Fruit fly (Drosophila melanogaster) whole organism, embryonic: ENCODE data around the gene CG2120.

Experiments used
- Atf6 ChIP-seq: fragments of 200-800 bp; sonication (Bioruptor generic); IDR thresholded peaks from 2 replicates; pipeline ENCODE4 v1.3.6; 2022; ENCODE audit warnings: missing biosample characterization, missing genetic modification characterization
- CG10267 ChIP-seq: fragments of 200-800 bp; sonication (Bioruptor generic); optimal IDR thresholded peaks from 2 replicates; lab custom pipeline; 2018; ENCODE audit warnings: missing biosample characterization, mild to moderate bottlenecking, missing genetic modification characterization, moderate library complexity
- CG13424 ChIP-seq: fragments of 200-800 bp; sonication (Bioruptor generic); optimal IDR thresholded peaks from 2 replicates; lab custom pipeline; 2019; ENCODE audit warnings: missing biosample characterization, mild to moderate bottlenecking, missing genetic modification characterization, moderate library complexity
- CG15514 ChIP-seq: fragments of 200-800 bp; sonication (Bioruptor generic); optimal IDR thresholded peaks from 3 replicates; lab custom pipeline; 2017; ENCODE audit warnings: missing biosample characterization, missing genetic modification characterization, mild to moderate bottlenecking, moderate library complexity, missing genetic modification reagents
- CG17568 ChIP-seq: fragments of 200-800 bp; sonication (Bioruptor generic); optimal IDR thresholded peaks from 2 replicates; lab custom pipeline; 2018; ENCODE audit warnings: missing biosample characterization, mild to moderate bottlenecking, missing genetic modification characterization, moderate library complexity
- CG18262 ChIP-seq: fragments of 200-800 bp; optimal IDR thresholded peaks from 3 replicates; lab custom pipeline; 2019; ENCODE audit warnings: missing biosample characterization, mild to moderate bottlenecking, missing genetic modification characterization, moderate library complexity
- CG2120 ChIP-seq: fragments of 200-800 bp; sonication (Bioruptor generic); optimal IDR thresholded peaks from 3 replicates; lab custom pipeline; 2016; ENCODE audit warnings: missing biosample characterization, missing genetic modification characterization
- CG34376 ChIP-seq: fragments of 200-800 bp; sonication (Bioruptor generic); optimal IDR thresholded peaks from 2 replicates; lab custom pipeline; 2018; ENCODE audit warnings: missing biosample characterization, mild to moderate bottlenecking, missing genetic modification characterization
- CG6791 ChIP-seq: fragments of 200-800 bp; sonication (Bioruptor generic); IDR thresholded peaks from 3 replicates; pipeline ENCODE4 v1.3.6; 2022; ENCODE audit warnings: missing biosample characterization, missing genetic modification characterization; ENCODE audit not compliant: partially characterized antibody
- CG6813 ChIP-seq: fragments of 200-800 bp; sonication (Bioruptor generic); optimal IDR thresholded peaks from 2 replicates; lab custom pipeline; 2017; ENCODE audit warnings: missing biosample characterization, missing genetic modification characterization, mild to moderate bottlenecking, moderate library complexity, missing genetic modification reagents
- CG7928 ChIP-seq: fragments of 200-800 bp; sonication (Bioruptor generic); optimal IDR thresholded peaks from 2 replicates; lab custom pipeline; 2017; ENCODE audit warnings: missing biosample characterization, mild to moderate bottlenecking, missing genetic modification characterization
- CG9797 ChIP-seq: fragments of 200-800 bp; sonication (Bioruptor generic); optimal IDR thresholded peaks from 3 replicates; lab custom pipeline; 2018; ENCODE audit warnings: missing biosample characterization, mild to moderate bottlenecking, missing genetic modification characterization
- D19B ChIP-seq: fragments of 200-800 bp; sonication (Bioruptor generic); optimal IDR thresholded peaks from 2 replicates; lab custom pipeline; 2017; ENCODE audit warnings: missing biosample characterization, mild to moderate bottlenecking, missing genetic modification characterization
- Dfd ChIP-seq, 2 experiments: fragments of >200 bp; optimal IDR thresholded peaks; 2 replicates each; lab custom pipeline; 2017; ENCODE audit warnings: missing biosample characterization in 2 of 2, missing genetic modification characterization in 2 of 2
- Doc3 ChIP-seq: fragments of 200-800 bp; sonication (Bioruptor generic); IDR thresholded peaks from 3 replicates; pipeline ENCODE4 v1.3.6; 2022; ENCODE audit warnings: missing biosample characterization, missing genetic modification characterization; ENCODE audit not compliant: partially characterized antibody
- Eip74EF ChIP-seq, 2 experiments: fragments of 200-800 bp in 1 of 2; fragments of >200 bp in 1 of 2; sonication (Bioruptor generic) in 1 of 2; optimal IDR thresholded peaks; 2 replicates each; lab custom pipeline; 2017 to 2019; ENCODE audit warnings: missing biosample characterization in 2 of 2, missing genetic modification characterization in 2 of 2, mild to moderate bottlenecking in 1 of 2, moderate library complexity in 1 of 2
- HHEX ChIP-seq: fragments of 200-800 bp; sonication (Bioruptor generic); optimal IDR thresholded peaks from 3 replicates; lab custom pipeline; 2017; ENCODE audit warnings: missing biosample characterization, mild to moderate bottlenecking, missing genetic modification characterization, missing genetic modification reagents
- HLH4C ChIP-seq: fragments of 200-800 bp; sonication (Bioruptor generic); IDR thresholded peaks from 3 replicates; pipeline ENCODE4 v1.3.6; 2022; ENCODE audit warnings: missing biosample characterization, missing genetic modification characterization; ENCODE audit not compliant: partially characterized antibody
- NFAT ChIP-seq: fragments of 200-800 bp; sonication (Bioruptor generic); IDR thresholded peaks from 2 replicates; pipeline ENCODE4 v1.3.6; 2022; ENCODE audit warnings: missing biosample characterization, missing genetic modification characterization
- Ptx1 ChIP-seq: fragments of 200-800 bp; sonication (Bioruptor generic); IDR thresholded peaks from 2 replicates; pipeline ENCODE4 v1.3.6; 2022; ENCODE audit warnings: missing biosample characterization, missing genetic modification characterization
- Rfx ChIP-seq: fragments of 200-800 bp; sonication (Bioruptor generic); IDR thresholded peaks from 2 replicates; pipeline ENCODE4 v1.3.6; 2022; ENCODE audit warnings: missing biosample characterization, missing genetic modification characterization
- Scr ChIP-seq: fragments of 200-800 bp; sonication (Bioruptor generic); IDR thresholded peaks from 2 replicates; pipeline ENCODE4 v1.3.6; 2022; ENCODE audit warnings: missing biosample characterization, missing genetic modification characterization; ENCODE audit not compliant: partially characterized antibody
- Sox102F ChIP-seq: fragments of 200-800 bp; sonication (Bioruptor generic); optimal IDR thresholded peaks from 2 replicates; lab custom pipeline; 2018; ENCODE audit warnings: missing biosample characterization, mild to moderate bottlenecking, missing genetic modification characterization, moderate library complexity
- Sry-β ChIP-seq: fragments of 200-800 bp; sonication (Bioruptor generic); optimal IDR thresholded peaks from 2 replicates; lab custom pipeline; 2018; ENCODE audit warnings: missing biosample characterization, mild to moderate bottlenecking, missing genetic modification characterization, moderate library complexity
- bab2 ChIP-seq: fragments of 200-800 bp; sonication (Bioruptor generic); optimal IDR thresholded peaks from 2 replicates; lab custom pipeline; 2016; ENCODE audit warnings: missing biosample characterization, missing genetic modification characterization
- bsh ChIP-seq, 2 experiments: fragments of 200-800 bp; sonication (Bioruptor generic); optimal IDR thresholded peaks; 2 replicates each; lab custom pipeline; 2017 to 2018; ENCODE audit warnings: mild to moderate bottlenecking in 2 of 2, missing biosample characterization in 2 of 2, missing genetic modification characterization in 2 of 2, moderate library complexity in 1 of 2
- cg ChIP-seq: fragments of 200-800 bp; sonication (Bioruptor generic); optimal IDR thresholded peaks from 3 replicates; lab custom pipeline; 2019; ENCODE audit warnings: missing biosample characterization, mild to moderate bottlenecking, missing genetic modification characterization, moderate library complexity
- cwo ChIP-seq: fragments of 200-800 bp; sonication (Bioruptor generic); optimal IDR thresholded peaks from 3 replicates; lab custom pipeline; 2017; ENCODE audit warnings: missing biosample characterization, missing genetic modification characterization, mild to moderate bottlenecking, moderate library complexity, missing genetic modification reagents
- danr ChIP-seq: fragments of 200-800 bp; sonication (Bioruptor generic); IDR thresholded peaks from 2 replicates; pipeline ENCODE4 v1.3.6; 2022; ENCODE audit warnings: missing biosample characterization, missing genetic modification characterization
- en ChIP-seq: fragments of 200-800 bp; sonication (Bioruptor generic); optimal IDR thresholded peaks from 2 replicates; lab custom pipeline; 2016; ENCODE audit warnings: missing biosample characterization, missing genetic modification characterization
- exex ChIP-seq: fragments of 200-800 bp; sonication (Bioruptor generic); optimal IDR thresholded peaks from 4 replicates; lab custom pipeline; 2018; ENCODE audit warnings: missing biosample characterization, mild to moderate bottlenecking, missing genetic modification characterization, moderate library complexity
- ftz-f1 ChIP-seq: fragments of 200-800 bp; sonication (Bioruptor generic); optimal IDR thresholded peaks from 2 replicates; lab custom pipeline; 2016; ENCODE audit warnings: missing biosample characterization, missing genetic modification characterization
- gsb ChIP-seq: fragments of 200-800 bp; sonication (Bioruptor generic); IDR thresholded peaks from 2 replicates; pipeline ENCODE4 v1.3.6; 2022; ENCODE audit warnings: missing biosample characterization, missing genetic modification characterization
- hkb ChIP-seq, 2 experiments: fragments of 200-800 bp in 1 of 2; fragments of >200 bp in 1 of 2; sonication (Bioruptor generic) in 1 of 2; IDR thresholded peaks in 1 of 2; optimal IDR thresholded peaks in 1 of 2; 2 replicates each; pipeline versions ENCODE4 v1.3.6 to Lab custom; 2017 to 2022; ENCODE audit warnings: missing biosample characterization in 1 of 2, missing genetic modification characterization in 1 of 2
- hth ChIP-seq: fragments of >200 bp; optimal IDR thresholded peaks from 2 replicates; lab custom pipeline; 2017; ENCODE audit warnings: inconsistent platforms
- lab ChIP-seq: fragments of 200-800 bp; sonication (Bioruptor generic); optimal IDR thresholded peaks from 3 replicates; lab custom pipeline; 2017; ENCODE audit warnings: missing biosample characterization, missing genetic modification characterization, mild to moderate bottlenecking, moderate library complexity, missing genetic modification reagents
- mam ChIP-seq: fragments of 200-800 bp; sonication (Bioruptor generic); optimal IDR thresholded peaks from 3 replicates; lab custom pipeline; 2016; ENCODE audit warnings: missing biosample characterization, missing genetic modification characterization
- mld ChIP-seq: fragments of 200-800 bp; sonication (Bioruptor generic); IDR thresholded peaks from 3 replicates; pipeline ENCODE4 v1.3.6; 2022; ENCODE audit warnings: missing biosample characterization, missing genetic modification characterization; ENCODE audit not compliant: partially characterized antibody
- nom ChIP-seq: fragments of 200-800 bp; sonication (Bioruptor generic); optimal IDR thresholded peaks from 2 replicates; lab custom pipeline; 2017; ENCODE audit warnings: missing biosample characterization, missing genetic modification characterization, mild to moderate bottlenecking, moderate library complexity, missing genetic modification reagents
- odd ChIP-seq: fragments of 200-800 bp; sonication (Bioruptor generic); optimal IDR thresholded peaks from 2 replicates; lab custom pipeline; 2017; ENCODE audit warnings: missing biosample characterization, mild to moderate bottlenecking, missing genetic modification characterization
- onecut ChIP-seq: fragments of 200-800 bp; sonication (Bioruptor generic); IDR thresholded peaks from 2 replicates; pipeline ENCODE4 v1.3.6; 2022; ENCODE audit warnings: missing biosample characterization, missing genetic modification characterization
- p53 ChIP-seq: fragments of 200-800 bp; sonication (Bioruptor generic); optimal IDR thresholded peaks from 2 replicates; lab custom pipeline; 2016; ENCODE audit warnings: missing biosample characterization, missing genetic modification characterization
- scrt ChIP-seq: fragments of 200-800 bp; sonication (Bioruptor generic); optimal IDR thresholded peaks from 2 replicates; lab custom pipeline; 2018; ENCODE audit warnings: missing biosample characterization, mild to moderate bottlenecking, missing genetic modification characterization, moderate library complexity
- sd ChIP-seq: fragments of 200-800 bp; sonication (Bioruptor generic); optimal IDR thresholded peaks from 3 replicates; lab custom pipeline; 2018; ENCODE audit warnings: missing biosample characterization, mild to moderate bottlenecking, missing genetic modification characterization, moderate library complexity
- stc ChIP-seq: fragments of 200-800 bp; sonication (Bioruptor generic); IDR thresholded peaks from 2 replicates; pipeline ENCODE4 v1.3.6; 2022; ENCODE audit warnings: missing biosample characterization, missing genetic modification characterization
- trem ChIP-seq: fragments of 200-800 bp; optimal IDR thresholded peaks from 3 replicates; lab custom pipeline; 2019; ENCODE audit warnings: missing biosample characterization, mild to moderate bottlenecking, missing genetic modification characterization, moderate library complexity
- vvl ChIP-seq: fragments of 200-800 bp; sonication (Bioruptor generic); IDR thresholded peaks from 2 replicates; pipeline ENCODE4 v1.3.6; 2022; ENCODE audit warnings: missing biosample characterization, missing genetic modification characterization
- wdn ChIP-seq: fragments of 200-800 bp; sonication (Bioruptor generic); IDR thresholded peaks from 2 replicates; pipeline ENCODE4 v1.3.6; 2022; ENCODE audit warnings: missing biosample characterization, missing genetic modification characterization

The CG2120 gene

dm6 chrX:8115717-8116311 is 19.8 kb upstream of the CG2120 start, which contains the start of gene Gclc (continued):
- TF ChIP-seq Rfx (peak; percentile 26; the same call in 1 of the 2 replicates), Sry-β (GFP tag; lab: Kevin White, UChicago) (no peak), HLH4C (peak; percentile 34; the same call in 1 of the 3 replicates), nom (GFP tag; lab: Kevin White, UChicago) (no peak), CG34376 (peak; percentile 41), hth (no peak), CG6813 (GFP tag; lab: Kevin White, UChicago) (peak; percentile 19), odd (peak; percentile 15), Doc3 (GFP tag; lab: Robert Waterston, UW) (0 out of 3 replicates have a peak, but pooled peaks have one; percentile 35), Ptx1 (no peak), ftz-f1 (GFP tag; lab: Kevin White, UChicago) (no peak), NFAT (GFP tag; lab: Robert Waterston, UW) (0 out of 2 replicates have a peak, but pooled peaks have one; percentile 23), mam (peak; percentile 9), en (no peak), trem (tag; lab: Kevin White, UChicago) (peak; percentile 31), CG7928 (GFP tag; lab: Kevin White, UChicago) (no peak), CG10267 (tag; lab: Kevin White, UChicago) (peak; percentile 36), CG15514 (GFP tag; lab: Kevin White, UChicago) (peak; percentile 39), CG18262 (tag; lab: Kevin White, UChicago) (no peak), Scr (GFP tag; lab: Robert Waterston, UW) (peak; percentile 39), Atf6 (GFP tag; lab: Robert Waterston, UW) (0 out of 2 replicates have a peak, but pooled peaks have one; percentile 8), CG9797 (peak; percentile 64), D19B (peak; percentile 3), CG13424 (tag; lab: Kevin White, UChicago) (no peak), scrt (GFP tag; lab: Kevin White, UChicago) (peak; percentile 47), lab (GFP tag; lab: Kevin White, UChicago) (peak; percentile 24), Sox102F (no peak), CG17568 (GFP tag; lab: Kevin White, UChicago) (peak; percentile 24), p53 (GFP tag; lab: Kevin White, UChicago) (no peak), exex (tag; lab: Kevin White, UChicago) (peak; percentile 28), bab2 (GFP tag; lab: Kevin White, UChicago) (no peak), mld (no peak), sd (peak; percentile 7), bsh (GFP tag; optimal IDR thresholded peaks at IDR 0.05; lab: Kevin White, UChicago) (no peak), hkb (optimal IDR thresholded peaks at IDR 0.05; lab: Kevin White, UChicago) (no peak), hkb (GFP tag; IDR thresholded peaks at IDR 0.05; lab: Robert Waterston, UW) (no peak), wdn (no peak), danr (no peak), cg (peak; percentile 75), vvl (GFP tag; lab: Robert Waterston, UW) (peak; percentile 33; the same call in 1 of the 2 replicates), CG6791 (GFP tag; lab: Robert Waterston, UW) (peak; percentile 53; the same call in 2 of the 3 replicates), HHEX (GFP tag; lab: Kevin White, UChicago) (peak; percentile 12), CG2120 (GFP tag; lab: Kevin White, UChicago) (peak; percentile 27), gsb (no peak), stc (GFP tag; lab: Robert Waterston, UW) (no peak), Dfd (GFP tag; optimal IDR thresholded peaks at IDR 0.05; lab: Kevin White, UChicago) (no peak), Eip74EF (GFP tag; optimal IDR thresholded peaks at IDR 0.05; lab: Kevin White, UChicago) (peak in 1 of 2 experiments; percentile 1), onecut (GFP tag; lab: Robert Waterston, UW) (no peak), cwo (GFP tag; lab: Kevin White, UChicago) (peak; percentile 82)
